Worm (Caenorhabditis elegans) whole organism, L3 larva: ENCODE results near the gene hse-5.

Source experiments
- R02D3.7 ChIP-seq: fragments of 150-350 bp; optimal IDR thresholded peaks from 2 replicates; lab custom pipeline; 2014; ENCODE audit warnings: missing biosample characterization, missing genetic modification characterization
- ZK546.5 ChIP-seq: sonication (generic microtip); optimal IDR thresholded peaks from 2 replicates; lab custom pipeline; 2017; ENCODE audit warnings: missing biosample characterization, missing genetic modification characterization
- ama-1 ChIP-seq: fragments of 150-350 bp; optimal IDR thresholded peaks from 2 replicates; lab custom pipeline; 2018
- ceh-16 ChIP-seq: sonication (generic microtip); optimal IDR thresholded peaks from 2 replicates; lab custom pipeline; 2017; ENCODE audit warnings: missing biosample characterization, missing genetic modification characterization
- ceh-82 ChIP-seq: fragments of 150-350 bp; optimal IDR thresholded peaks from 2 replicates; lab custom pipeline; 2014; ENCODE audit warnings: missing biosample characterization, missing genetic modification characterization
- ceh-9 ChIP-seq: sonication (generic microtip); optimal IDR thresholded peaks from 2 replicates; lab custom pipeline; 2018; ENCODE audit warnings: missing biosample characterization, missing genetic modification characterization
- elt-1 ChIP-seq: fragments of 150-350 bp; optimal IDR thresholded peaks from 2 replicates; lab custom pipeline; 2014; ENCODE audit warnings: missing biosample characterization, missing genetic modification characterization
- elt-2 ChIP-seq: sonication (generic microtip); optimal IDR thresholded peaks from 2 replicates; lab custom pipeline; 2016; ENCODE audit warnings: missing genetic modification reagents, mild to moderate bottlenecking, missing genetic modification characterization, missing compliant biosample characterization
- elt-3 ChIP-seq, 3 experiments: fragments of 150-350 bp in 1 of 3; sonication (generic microtip) in 2 of 3; optimal IDR thresholded peaks; 2 replicates in 2 of 3; 4 replicates in 1 of 3; lab custom pipeline; 2014 to 2017; ENCODE audit warnings: missing biosample characterization in 3 of 3, missing genetic modification characterization in 3 of 3
- eor-1 ChIP-seq, 2 experiments: fragments of 150-350 bp; optimal IDR thresholded peaks; 2 replicates each; lab custom pipeline; 2014 to 2018; ENCODE audit warnings: missing biosample characterization in 2 of 2, missing genetic modification characterization in 2 of 2
- fkh-10 ChIP-seq: sonication (generic microtip); optimal IDR thresholded peaks from 2 replicates; lab custom pipeline; 2017; ENCODE audit warnings: missing biosample characterization, missing genetic modification reagents, missing genetic modification characterization
- fkh-2 ChIP-seq: fragments of 150-350 bp; optimal IDR thresholded peaks from 2 replicates; lab custom pipeline; 2014; ENCODE audit warnings: missing biosample characterization, missing genetic modification reagents, missing genetic modification characterization
- hmg-11 ChIP-seq: sonication (generic microtip); optimal IDR thresholded peaks from 2 replicates; lab custom pipeline; 2016; ENCODE audit warnings: missing genetic modification characterization, missing compliant biosample characterization
- jun-1 ChIP-seq: fragments of 150-350 bp; optimal IDR thresholded peaks from 2 replicates; lab custom pipeline; 2014; ENCODE audit warnings: missing biosample characterization, missing genetic modification reagents, missing genetic modification characterization
- lin-15B ChIP-seq: fragments of 150-350 bp; optimal IDR thresholded peaks from 2 replicates; lab custom pipeline; 2014; ENCODE audit warnings: missing biosample characterization, missing genetic modification characterization
- lin-39 ChIP-seq: fragments of 150-350 bp; optimal IDR thresholded peaks from 2 replicates; lab custom pipeline; 2018; ENCODE audit warnings: missing biosample characterization, missing genetic modification reagents, missing genetic modification characterization
- mdl-1 ChIP-seq: fragments of 150-350 bp; optimal IDR thresholded peaks from 2 replicates; lab custom pipeline; 2014; ENCODE audit warnings: missing biosample characterization, missing genetic modification characterization
- mml-1 ChIP-seq: fragments of 150-350 bp; sonication (generic microtip); optimal IDR thresholded peaks from 3 replicates; lab custom pipeline; 2014; ENCODE audit warnings: missing biosample characterization, missing genetic modification characterization
- nfya-1 ChIP-seq: sonication (generic microtip); optimal IDR thresholded peaks from 2 replicates; lab custom pipeline; 2017; ENCODE audit warnings: missing genetic modification characterization, mild to moderate bottlenecking, missing compliant biosample characterization, antibody characterized with exemption, moderate library complexity; ENCODE audit not compliant: insufficient read depth
- nhr-11 ChIP-seq: fragments of 150-350 bp; optimal IDR thresholded peaks from 2 replicates; lab custom pipeline; 2014; ENCODE audit warnings: missing biosample characterization, missing genetic modification characterization
- nhr-12 ChIP-seq: fragments of 150-350 bp; optimal IDR thresholded peaks from 2 replicates; lab custom pipeline; 2014; ENCODE audit warnings: missing biosample characterization, missing genetic modification characterization
- nhr-23 ChIP-seq: fragments of 150-350 bp; optimal IDR thresholded peaks from 2 replicates; lab custom pipeline; 2014; ENCODE audit warnings: missing biosample characterization, missing genetic modification reagents, missing genetic modification characterization
- nhr-237 ChIP-seq: fragments of 150-350 bp; optimal IDR thresholded peaks from 2 replicates; lab custom pipeline; 2014; ENCODE audit warnings: missing biosample characterization, missing genetic modification characterization
- nhr-25 ChIP-seq: sonication (generic microtip); optimal IDR thresholded peaks from 2 replicates; lab custom pipeline; 2017; ENCODE audit warnings: missing biosample characterization, missing genetic modification characterization
- nhr-28 ChIP-seq: fragments of 150-350 bp; optimal IDR thresholded peaks from 2 replicates; lab custom pipeline; 2014; ENCODE audit warnings: missing biosample characterization, missing genetic modification characterization
- nhr-67 ChIP-seq: fragments of 150-350 bp; optimal IDR thresholded peaks from 2 replicates; lab custom pipeline; 2014; ENCODE audit warnings: missing biosample characterization, missing genetic modification characterization
- nhr-77 ChIP-seq: fragments of 150-350 bp; optimal IDR thresholded peaks from 2 replicates; lab custom pipeline; 2014; ENCODE audit warnings: missing biosample characterization, missing genetic modification characterization
- pqm-1 ChIP-seq: fragments of 150-350 bp; optimal IDR thresholded peaks from 2 replicates; lab custom pipeline; 2017; ENCODE audit warnings: missing biosample characterization, missing genetic modification characterization, inconsistent platforms
- skn-1 ChIP-seq: fragments of 150-350 bp; optimal IDR thresholded peaks from 2 replicates; lab custom pipeline; 2014; ENCODE audit warnings: missing biosample characterization, missing genetic modification characterization
- unc-39 ChIP-seq: sonication (generic microtip); optimal IDR thresholded peaks from 4 replicates; lab custom pipeline; 2017; ENCODE audit warnings: missing biosample characterization, missing genetic modification characterization
- unc-62 ChIP-seq: fragments of 150-350 bp; sonication (generic microtip); optimal IDR thresholded peaks from 4 replicates; lab custom pipeline; 2014; ENCODE audit warnings: missing biosample characterization, missing genetic modification reagents, missing genetic modification characterization
- zag-1 ChIP-seq: fragments of 150-350 bp; optimal IDR thresholded peaks from 2 replicates; lab custom pipeline; 2014; ENCODE audit warnings: missing biosample characterization, missing genetic modification characterization
- ztf-11 ChIP-seq: fragments of 150-350 bp; optimal IDR thresholded peaks from 2 replicates; lab custom pipeline; 2014; ENCODE audit warnings: missing biosample characterization, missing genetic modification characterization

Gene hse-5

ce11 chrIII:4343070-4343469 lies 2.1 kb upstream of the hse-5 start, which contains the start of the genes B0285.3 and lcmt-1 (continued):
- TF ChIP-seq ZK546.5 (tag; lab: Kevin White, UChicago) (no peak), mml-1 (no peak), lin-15B (peak; percentile 68), unc-39 (tag; lab: Kevin White, UChicago) (no peak), eor-1 (tag; optimal IDR thresholded peaks at IDR 0.05; lab: Kevin White, UChicago) (no peak), fkh-2 (tag; lab: Kevin White, UChicago) (no peak), hmg-11 (tag; lab: Kevin White, UChicago) (no peak), nhr-23 (peak; percentile 61), ztf-11 (tag; lab: Kevin White, UChicago) (no peak), R02D3.7 (tag; lab: Kevin White, UChicago) (no peak), nhr-67 (tag; lab: Kevin White, UChicago) (no peak), nhr-11 (tag; lab: Kevin White, UChicago) (no peak), nhr-12 (tag; lab: Kevin White, UChicago) (no peak), nhr-77 (tag; lab: Kevin White, UChicago) (no peak), zag-1 (tag; lab: Kevin White, UChicago) (no peak), ama-1 (lab: Kevin White, UChicago) (no peak), elt-3 (tag; optimal IDR thresholded peaks at IDR 0.05; lab: Kevin White, UChicago) (no peak), elt-1 (tag; lab: Kevin White, UChicago) (no peak), nhr-25 (tag; lab: Kevin White, UChicago) (peak; percentile 28), nhr-237 (tag; lab: Kevin White, UChicago) (no peak), jun-1 (tag; lab: Kevin White, UChicago) (no peak), mdl-1 (tag; lab: Kevin White, UChicago) (no peak), fkh-10 (GFP tag; lab: Kevin White, UChicago) (no peak)

ce11 chrIII:4349799-4350198 lies 4.7 kb downstream of the hse-5 start, which contains the start of gene B0285.6:
Gene B0285.6, plus strand, starts transcription at chrIII:4350099.
- no peak for TF ChIP-seq ama-1 (lab: Kevin White, UChicago)

- TF ChIP-seq ceh-82 (no peak), nhr-25 (tag; lab: Kevin White, UChicago) (no peak), lin-15B (no peak), nhr-77 (tag; lab: Kevin White, UChicago) (no peak), nhr-28 (tag; lab: Kevin White, UChicago) (no peak), nfya-1 (tag; lab: Kevin White, UChicago) (no peak), ceh-9 (tag; lab: Kevin White, UChicago) (no peak), hmg-11 (tag; lab: Kevin White, UChicago) (no peak), elt-1 (tag; lab: Kevin White, UChicago) (no peak), eor-1 (tag; optimal IDR thresholded peaks at IDR 0.05; lab: Kevin White, UChicago) (no peak), ceh-16 (tag; lab: Kevin White, UChicago) (no peak)
- TF ChIP-seq, all 47 proteins: peak for 0
Measured at ce11 chrIII:4356384-4356783, 11.2 kb downstream of the hse-5 start, which contains the start of gene mnp-1. Gene mnp-1, plus strand, starts transcription at chrIII:4356594.

ce11 chrIII:4357438-4357837 lies 12.3 kb downstream of the hse-5 start:
- TF ChIP-seq unc-39 (tag; lab: Kevin White, UChicago) (no peak), pqm-1 (tag; lab: Kevin White, UChicago) (peak; percentile 42), nhr-77 (tag; lab: Kevin White, UChicago) (no peak), elt-2 (tag; lab: Kevin White, UChicago) (peak; percentile 53)

ce11 chrIII:4358345-4358744 lies 13.2 kb downstream of the hse-5 start:
- TF ChIP-seq nfya-1 (tag; lab: Kevin White, UChicago) (peak; percentile 39), mml-1 (no peak), lin-39 (tag; lab: Kevin White, UChicago) (peak; percentile 36), skn-1 (tag; lab: Kevin White, UChicago) (no peak), nhr-77 (tag; lab: Kevin White, UChicago) (no peak), eor-1 (tag; optimal IDR thresholded peaks at IDR 0.05; lab: Kevin White, UChicago) (no peak), unc-62 (no peak), elt-1 (tag; lab: Kevin White, UChicago) (no peak), elt-2 (tag; lab: Kevin White, UChicago) (no peak)
